Worm (Caenorhabditis elegans) whole organism, young adult: Measurements from ENCODE around the gene T19D7.6.

Source experiments
- F57C9.4 ChIP-seq: sonication (generic microtip); optimal IDR thresholded peaks from 2 replicates; lab custom pipeline; 2017; ENCODE audit warnings: mild to moderate bottlenecking, missing genetic modification characterization, missing compliant biosample characterization
- mel-28 ChIP-seq: sonication (generic microtip); optimal IDR thresholded peaks from 2 replicates; lab custom pipeline; 2016; ENCODE audit warnings: borderline replicate concordance, mild to moderate bottlenecking, missing genetic modification characterization, missing compliant biosample characterization

- no peak for TF ChIP-seq mel-28 (tag; lab: Kevin White, UChicago)
- TF ChIP-seq F57C9.4 (tag; lab: Kevin White, UChicago), result no peak
These were observed 29.2 kb downstream of the T19D7.6 start, which contains the start of gene M6.11 for ce11 chrX:641440-641839.
